Worm (Caenorhabditis elegans) whole organism, L2 larva: Measurements from ENCODE around the gene Y39A1A.24.

Experiments
- ZK546.5 ChIP-seq: sonication (generic microtip); optimal IDR thresholded peaks from 2 replicates; lab custom pipeline; 2017; ENCODE audit warnings: missing biosample characterization, missing genetic modification characterization
- alr-1 ChIP-seq: fragments of 150-350 bp; optimal IDR thresholded peaks from 2 replicates; lab custom pipeline; 2014; ENCODE audit warnings: missing biosample characterization, missing genetic modification characterization
- blmp-1 ChIP-seq: sonication (generic microtip); optimal IDR thresholded peaks from 2 replicates; lab custom pipeline; 2017; ENCODE audit warnings: missing genetic modification characterization, mild to moderate bottlenecking, missing compliant biosample characterization, antibody characterized with exemption, moderate library complexity; ENCODE audit not compliant: insufficient read depth
- ceh-16 ChIP-seq: fragments of 150-350 bp; optimal IDR thresholded peaks from 2 replicates; lab custom pipeline; 2014; ENCODE audit warnings: missing biosample characterization, missing genetic modification characterization
- crh-2 ChIP-seq: sonication (generic microtip); optimal IDR thresholded peaks from 2 replicates; lab custom pipeline; 2017; ENCODE audit warnings: missing biosample characterization, missing genetic modification characterization
- dmd-4 ChIP-seq: sonication (generic microtip); optimal IDR thresholded peaks from 2 replicates; lab custom pipeline; 2017; ENCODE audit warnings: missing biosample characterization, missing genetic modification characterization
- egl-27 ChIP-seq: sonication (generic microtip); optimal IDR thresholded peaks from 3 replicates; lab custom pipeline; 2017; ENCODE audit warnings: missing biosample characterization, missing genetic modification reagents, missing genetic modification characterization
- elt-3 ChIP-seq: sonication (generic microtip); optimal IDR thresholded peaks from 2 replicates; lab custom pipeline; 2017; ENCODE audit warnings: missing biosample characterization, missing genetic modification characterization
- gmeb-1 ChIP-seq: fragments of 150-350 bp; optimal IDR thresholded peaks from 2 replicates; lab custom pipeline; 2014; ENCODE audit warnings: missing biosample characterization, missing genetic modification characterization
- lin-11 ChIP-seq: fragments of 150-350 bp; sonication (generic microtip); optimal IDR thresholded peaks from 2 replicates; lab custom pipeline; 2014; ENCODE audit warnings: missing biosample characterization, missing genetic modification characterization, inconsistent platforms, mixed read lengths
- lin-39 ChIP-seq: fragments of 150-350 bp; optimal IDR thresholded peaks from 2 replicates; lab custom pipeline; 2014; ENCODE audit warnings: missing biosample characterization, missing genetic modification reagents, missing genetic modification characterization
- lsy-2 ChIP-seq, 2 experiments: fragments of 150-350 bp in 1 of 2; sonication (generic microtip) in 1 of 2; optimal IDR thresholded peaks; 2 replicates each; lab custom pipeline; 2014 to 2017; ENCODE audit warnings: missing biosample characterization in 2 of 2, missing genetic modification characterization in 2 of 2
- mab-5 ChIP-seq: fragments of 150-350 bp; optimal IDR thresholded peaks from 2 replicates; lab custom pipeline; 2014; ENCODE audit warnings: missing biosample characterization, missing genetic modification characterization
- mbf-1 ChIP-seq: sonication (generic microtip); optimal IDR thresholded peaks from 2 replicates; lab custom pipeline; 2017; ENCODE audit warnings: missing biosample characterization, missing genetic modification characterization
- mdl-1 ChIP-seq, 2 experiments: fragments of 150-350 bp in 1 of 2; sonication (generic microtip) in 1 of 2; optimal IDR thresholded peaks; 2 replicates each; lab custom pipeline; 2017; ENCODE audit warnings: missing biosample characterization in 2 of 2, missing genetic modification characterization in 2 of 2
- nhr-10 ChIP-seq: sonication (generic microtip); optimal IDR thresholded peaks from 2 replicates; lab custom pipeline; 2017; ENCODE audit warnings: missing biosample characterization, missing genetic modification characterization
- nhr-11 ChIP-seq: fragments of 150-350 bp; optimal IDR thresholded peaks from 2 replicates; lab custom pipeline; 2014; ENCODE audit warnings: missing biosample characterization, missing genetic modification characterization
- nhr-12 ChIP-seq: fragments of 150-350 bp; optimal IDR thresholded peaks from 2 replicates; lab custom pipeline; 2014; ENCODE audit warnings: missing biosample characterization, missing genetic modification characterization
- nhr-21 ChIP-seq: fragments of 150-350 bp; optimal IDR thresholded peaks from 2 replicates; lab custom pipeline; 2014; ENCODE audit warnings: missing biosample characterization, missing genetic modification characterization
- nhr-23 ChIP-seq: fragments of 150-350 bp; optimal IDR thresholded peaks from 2 replicates; lab custom pipeline; 2014; ENCODE audit warnings: missing biosample characterization, missing genetic modification reagents, missing genetic modification characterization
- nhr-237 ChIP-seq: fragments of 150-350 bp; optimal IDR thresholded peaks from 2 replicates; lab custom pipeline; 2014; ENCODE audit warnings: missing biosample characterization, missing genetic modification characterization
- nhr-6 ChIP-seq: fragments of 150-350 bp; optimal IDR thresholded peaks from 2 replicates; lab custom pipeline; 2014; ENCODE audit warnings: missing biosample characterization, missing genetic modification characterization
- nhr-77 ChIP-seq: fragments of 150-350 bp; optimal IDR thresholded peaks from 2 replicates; lab custom pipeline; 2014; ENCODE audit warnings: missing biosample characterization, missing genetic modification characterization
- sem-4 ChIP-seq: fragments of 150-350 bp; optimal IDR thresholded peaks from 2 replicates; lab custom pipeline; 2014; ENCODE audit warnings: missing biosample characterization, missing genetic modification reagents, missing genetic modification characterization
- sma-9 ChIP-seq, 2 experiments: fragments of 150-350 bp in 1 of 2; sonication (generic microtip) in 1 of 2; optimal IDR thresholded peaks; 2 replicates each; lab custom pipeline; 2014 to 2016; ENCODE audit warnings: missing genetic modification characterization in 2 of 2, mild to moderate bottlenecking in 1 of 2, missing biosample characterization in 1 of 2, missing compliant biosample characterization in 1 of 2, missing genetic modification reagents in 1 of 2, moderate library complexity in 1 of 2
- snpc-4 ChIP-seq: fragments of 150-350 bp; optimal IDR thresholded peaks from 2 replicates; lab custom pipeline; 2014; ENCODE audit warnings: missing biosample characterization, missing genetic modification characterization
- unc-39 ChIP-seq: fragments of 150-350 bp; optimal IDR thresholded peaks from 2 replicates; lab custom pipeline; 2014; ENCODE audit warnings: missing biosample characterization, missing genetic modification characterization
- unc-55 ChIP-seq: fragments of 150-350 bp; sonication (generic microtip); optimal IDR thresholded peaks from 3 replicates; lab custom pipeline; 2014; ENCODE audit warnings: missing biosample characterization, missing genetic modification reagents, missing genetic modification characterization
- unc-62 ChIP-seq: fragments of 150-350 bp; optimal IDR thresholded peaks from 2 replicates; lab custom pipeline; 2014; ENCODE audit warnings: missing biosample characterization, missing genetic modification reagents, missing genetic modification characterization
- zag-1 ChIP-seq: fragments of 150-350 bp; optimal IDR thresholded peaks from 2 replicates; lab custom pipeline; 2014; ENCODE audit warnings: missing biosample characterization, missing genetic modification characterization
- ztf-1 ChIP-seq: fragments of 200-800 bp; sonication (Bioruptor generic); conservative IDR thresholded peaks from 2 replicates; pipeline ENCODE4 v1.3.6; 2022; ENCODE audit warnings: missing genetic modification characterization, missing compliant biosample characterization
- ztf-11 ChIP-seq: sonication (generic microtip); optimal IDR thresholded peaks from 2 replicates; lab custom pipeline; 2017; ENCODE audit warnings: missing biosample characterization, missing genetic modification characterization

Gene Y39A1A.24

ce11 chrIII:10652833-10653232 lies 40.4 kb downstream of the Y39A1A.24 start:
- TF ChIP-seq nhr-77 (tag; lab: Kevin White, UChicago) (no peak), mdl-1 (tag; optimal IDR thresholded peaks at IDR 0.05; lab: Kevin White, UChicago) (no peak), nhr-23 (tag; lab: Kevin White, UChicago) (no peak), zag-1 (tag; lab: Kevin White, UChicago) (no peak), blmp-1 (no peak), lsy-2 (tag; optimal IDR thresholded peaks at IDR 0.05; lab: Kevin White, UChicago) (no peak), ZK546.5 (tag; lab: Kevin White, UChicago) (no peak), alr-1 (tag; lab: Kevin White, UChicago) (no peak)
- TF ChIP-seq, all 48 proteins: peak for 0

ce11 chrIII:10653479-10653878 lies 41.0 kb downstream of the Y39A1A.24 start:
- TF ChIP-seq sem-4 (no peak), snpc-4 (tag; lab: Kevin White, UChicago) (no peak), lin-11 (tag; lab: Kevin White, UChicago) (no peak), unc-62 (GFP tag; lab: Kevin White, UChicago) (no peak), egl-27 (tag; lab: Kevin White, UChicago) (no peak)

DNA sequence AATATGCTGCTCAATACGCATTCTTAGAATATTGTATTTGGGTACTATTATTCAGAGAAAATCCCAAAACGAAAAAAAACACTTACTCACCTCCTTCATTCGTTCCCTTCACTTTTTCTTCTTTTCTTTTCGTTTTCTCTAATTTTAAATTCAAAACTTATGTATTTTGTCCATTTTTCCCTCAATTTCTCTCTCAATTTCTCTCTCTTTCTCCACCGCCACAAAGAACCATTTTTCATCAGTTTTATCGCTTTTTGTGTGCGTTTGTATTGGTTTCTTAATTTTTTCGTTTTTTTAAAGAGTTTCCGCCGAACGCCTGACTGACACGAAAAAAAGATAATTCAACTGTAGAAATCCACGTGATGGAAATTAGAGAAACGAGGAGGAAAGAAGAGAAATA lies 42.3 kb downstream of the Y39A1A.24 start, which contains the start of gene cnt-2:
Gene cnt-2 (plus strand): TSS at position 301 of the 400 bp plus-strand sequence.
- TF ChIP-seq dmd-4 (tag; lab: Kevin White, UChicago), result no peak
- no peak for TF ChIP-seq ceh-16 (tag; lab: Kevin White, UChicago)
- TF ChIP-seq ztf-11 (tag; lab: Kevin White, UChicago), result no peak
- TF ChIP-seq mbf-1 (tag; lab: Kevin White, UChicago), result no peak
- no peak for TF ChIP-seq zag-1 (tag; lab: Kevin White, UChicago)
- no peak for TF ChIP-seq lsy-2 (tag; optimal IDR thresholded peaks at IDR 0.05; lab: Kevin White, UChicago)
- no peak for TF ChIP-seq sem-4

- TF ChIP-seq nhr-12 (no peak), unc-39 (tag; lab: Kevin White, UChicago) (no peak), nhr-237 (no peak), lin-39 (tag; lab: Kevin White, UChicago) (no peak), nhr-11 (tag; lab: Kevin White, UChicago) (no peak), ZK546.5 (tag; lab: Kevin White, UChicago) (no peak), alr-1 (tag; lab: Kevin White, UChicago) (no peak)
Measured at ce11 chrIII:10656069-10656468, 43.6 kb downstream of the Y39A1A.24 start.

ce11 chrIII:10657661-10658060 lies 45.2 kb downstream of the Y39A1A.24 start:
- no peak for TF ChIP-seq elt-3 (tag; lab: Kevin White, UChicago)
- TF ChIP-seq nhr-6, result no peak
- no peak for TF ChIP-seq nhr-10 (tag; lab: Kevin White, UChicago)
- TF ChIP-seq mab-5 (tag; lab: Kevin White, UChicago), result no peak
- TF ChIP-seq gmeb-1 (tag; lab: Kevin White, UChicago), result no peak
- TF ChIP-seq ZK546.5 (tag; lab: Kevin White, UChicago), result no peak
- TF ChIP-seq sma-9 (GFP tag; optimal IDR thresholded peaks at IDR 0.05; lab: Kevin White, UChicago), result no peak
- TF ChIP-seq sma-9 (tag; optimal IDR thresholded peaks at IDR 0.05; lab: Kevin White, UChicago), result no peak
- TF ChIP-seq lin-11 (tag; lab: Kevin White, UChicago), result no peak
- no peak for TF ChIP-seq ztf-1
- TF ChIP-seq unc-55 (GFP tag; lab: Kevin White, UChicago), result no peak
- TF ChIP-seq nhr-21 (tag; lab: Kevin White, UChicago), result no peak
- TF ChIP-seq nhr-237, result no peak
- no peak for TF ChIP-seq nhr-12
- TF ChIP-seq alr-1 (tag; lab: Kevin White, UChicago), result no peak
- TF ChIP-seq, all 48 proteins: peak for 0

DNA sequence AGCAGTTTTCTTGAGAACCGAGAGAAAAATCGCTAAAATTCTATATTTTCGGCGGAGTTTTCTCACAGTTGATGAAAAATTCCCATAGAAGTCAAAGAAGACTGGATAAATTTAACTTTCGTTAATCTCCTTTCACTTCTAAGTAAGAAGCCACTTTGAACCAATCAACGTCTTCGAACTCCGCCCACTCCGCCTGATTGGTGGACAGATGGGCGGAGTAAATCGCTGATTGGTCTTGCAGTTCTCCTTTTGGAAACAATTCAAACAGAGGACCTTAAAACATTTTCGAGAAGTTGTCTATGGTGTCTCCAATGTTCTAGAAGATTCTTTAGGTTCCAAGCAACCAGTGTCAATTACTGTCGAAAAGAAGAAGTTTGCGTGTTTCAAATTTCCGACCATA lies 46.0 kb downstream of the Y39A1A.24 start:
- TF ChIP-seq lin-11 (tag; lab: Kevin White, UChicago) (no peak), crh-2 (tag; lab: Kevin White, UChicago) (no peak)
